Worm (Caenorhabditis elegans) whole organism, L4 larva: Measurements from ENCODE around the gene sups-1.
A peak's percentile ranks its signal among the peaks of the same experiment; 100 is the strongest.

ENCODE experiments used
- D1046.2 ChIP-seq: fragments of 200-800 bp; sonication (Bioruptor generic); IDR thresholded peaks from 2 replicates; pipeline ENCODE4 v1.3.6; 2022; ENCODE audit warnings: missing genetic modification characterization, missing compliant biosample characterization
- T20F7.1 ChIP-seq: fragments of 200-800 bp; sonication (Bioruptor generic); optimal IDR thresholded peaks from 2 replicates; lab custom pipeline; 2018; ENCODE audit warnings: mild to moderate bottlenecking, missing genetic modification characterization, missing compliant biosample characterization
- T26A8.4 ChIP-seq: fragments of 200-800 bp; sonication (Bioruptor generic); IDR thresholded peaks from 2 replicates; pipeline ENCODE4 v1.3.6; 2022; ENCODE audit warnings: missing genetic modification characterization, missing compliant biosample characterization
- Y105C5A.15 ChIP-seq: fragments of 200-800 bp; sonication (Bioruptor generic); IDR thresholded peaks from 2 replicates; pipeline ENCODE4 v1.3.6; 2022; ENCODE audit warnings: missing genetic modification characterization, missing compliant biosample characterization
- ZK337.2 ChIP-seq: fragments of 200-800 bp; sonication (Bioruptor generic); IDR thresholded peaks from 2 replicates; pipeline ENCODE4 v1.3.6; 2022; ENCODE audit warnings: missing genetic modification reagents, missing genetic modification characterization, missing compliant biosample characterization
- ceh-28 ChIP-seq: fragments of 150-350 bp; optimal IDR thresholded peaks from 2 replicates; lab custom pipeline; 2014; ENCODE audit warnings: missing biosample characterization, missing genetic modification reagents, missing genetic modification characterization
- ceh-44 ChIP-seq: fragments of 200-800 bp; sonication (Bioruptor generic); IDR thresholded peaks from 2 replicates; pipeline ENCODE4 v1.3.6; 2022; ENCODE audit warnings: missing genetic modification reagents, missing genetic modification characterization, missing compliant biosample characterization
- ceh-62 ChIP-seq: sonication (generic microtip); optimal IDR thresholded peaks from 2 replicates; lab custom pipeline; 2017; ENCODE audit warnings: missing biosample characterization, missing genetic modification characterization
- cey-2 ChIP-seq: sonication (generic microtip); optimal IDR thresholded peaks from 3 replicates; lab custom pipeline; 2017; ENCODE audit warnings: missing genetic modification characterization, mild to moderate bottlenecking, missing compliant biosample characterization, antibody characterized with exemption, borderline replicate concordance; ENCODE audit not compliant: insufficient read depth
- daf-12 ChIP-seq: fragments of 150-350 bp; optimal IDR thresholded peaks from 2 replicates; lab custom pipeline; 2014; ENCODE audit warnings: missing biosample characterization, missing genetic modification reagents, missing genetic modification characterization
- dmd-6 ChIP-seq: fragments of 200-800 bp; sonication (Bioruptor generic); IDR thresholded peaks from 2 replicates; pipeline ENCODE4 v1.3.6; 2022; ENCODE audit warnings: missing genetic modification reagents, missing genetic modification characterization, missing compliant biosample characterization
- dmd-8 ChIP-seq: fragments of 200-800 bp; sonication (Bioruptor generic); IDR thresholded peaks from 2 replicates; pipeline ENCODE4 v1.3.6; 2022; ENCODE audit warnings: missing genetic modification characterization, missing compliant biosample characterization
- duxl-1 ChIP-seq: sonication (generic microtip); optimal IDR thresholded peaks from 2 replicates; lab custom pipeline; 2016; ENCODE audit warnings: mild to moderate bottlenecking, missing genetic modification characterization, moderate library complexity, missing compliant biosample characterization; ENCODE audit not compliant: poor library complexity
- dve-1 ChIP-seq: sonication (generic microtip); optimal IDR thresholded peaks from 2 replicates; lab custom pipeline; 2017; ENCODE audit warnings: antibody characterized with exemption, mild to moderate bottlenecking, missing genetic modification characterization, missing compliant biosample characterization; ENCODE audit not compliant: insufficient read depth
- egl-27 ChIP-seq: sonication (generic microtip); optimal IDR thresholded peaks from 3 replicates; lab custom pipeline; 2017; ENCODE audit warnings: missing biosample characterization, missing genetic modification reagents, missing genetic modification characterization
- egl-43 ChIP-seq: fragments of 200-800 bp; sonication (Bioruptor generic); IDR thresholded peaks from 2 replicates; pipeline ENCODE4 v1.3.6; 2022; ENCODE audit warnings: missing genetic modification reagents, missing genetic modification characterization, missing compliant biosample characterization
- hif-1 ChIP-seq, 2 experiments: sonication (generic microtip); optimal IDR thresholded peaks; 2 replicates each; lab custom pipeline; 2016 to 2017; ENCODE audit warnings: missing compliant biosample characterization in 2 of 2, missing genetic modification characterization in 2 of 2, missing genetic modification reagents in 2 of 2, missing genotype in 2 of 2, mild to moderate bottlenecking in 1 of 2
- hlh-11 ChIP-seq: fragments of 200-800 bp; sonication (Bioruptor generic); optimal IDR thresholded peaks from 2 replicates; lab custom pipeline; 2018; ENCODE audit warnings: mild to moderate bottlenecking, missing genetic modification characterization, missing compliant biosample characterization
- lin-13 ChIP-seq: fragments of 150-350 bp; optimal IDR thresholded peaks from 2 replicates; lab custom pipeline; 2014; ENCODE audit warnings: missing biosample characterization, missing genetic modification reagents, missing genetic modification characterization
- lin-29 ChIP-seq: fragments of 200-800 bp; sonication (Bioruptor generic); IDR thresholded peaks from 2 replicates; pipeline ENCODE4 v1.3.6; 2022; ENCODE audit warnings: missing genetic modification reagents, missing genetic modification characterization, missing compliant biosample characterization
- lin-38 ChIP-seq: fragments of 200-800 bp; sonication (Bioruptor generic); IDR thresholded peaks from 2 replicates; pipeline ENCODE4 v1.3.6; 2022; ENCODE audit warnings: missing genetic modification reagents, missing genetic modification characterization, missing compliant biosample characterization
- lin-39 ChIP-seq: fragments of 150-350 bp; optimal IDR thresholded peaks from 2 replicates; lab custom pipeline; 2014; ENCODE audit warnings: missing biosample characterization, missing genetic modification reagents, missing genetic modification characterization
- madf-9 ChIP-seq: fragments of 200-800 bp; sonication (Bioruptor generic); conservative IDR thresholded peaks from 2 replicates; pipeline ENCODE4 v1.3.6; 2022; ENCODE audit warnings: missing genetic modification reagents, missing genetic modification characterization, missing compliant biosample characterization
- mdl-1 ChIP-seq, 2 experiments: fragments of 150-350 bp in 1 of 2; sonication (generic microtip) in 1 of 2; optimal IDR thresholded peaks; 2 replicates each; lab custom pipeline; 2014 to 2017; ENCODE audit warnings: missing biosample characterization in 2 of 2, missing genetic modification characterization in 2 of 2
- mes-2 ChIP-seq: sonication (generic microtip); optimal IDR thresholded peaks from 2 replicates; lab custom pipeline; 2016; ENCODE audit warnings: missing genotype, mild to moderate bottlenecking, missing genetic modification characterization, missing compliant biosample characterization; ENCODE audit not compliant: poor library complexity, severe bottlenecking
- nhr-10 ChIP-seq: fragments of 150-350 bp; optimal IDR thresholded peaks from 2 replicates; lab custom pipeline; 2014; ENCODE audit warnings: missing biosample characterization, missing genetic modification characterization
- nhr-11 ChIP-seq: fragments of 150-350 bp; optimal IDR thresholded peaks from 2 replicates; lab custom pipeline; 2014; ENCODE audit warnings: missing biosample characterization, missing genetic modification characterization
- nhr-111 ChIP-seq: fragments of 200-800 bp; sonication (Bioruptor generic); optimal IDR thresholded peaks from 2 replicates; lab custom pipeline; 2018; ENCODE audit warnings: mild to moderate bottlenecking, missing genetic modification characterization, missing compliant biosample characterization
- nhr-237 ChIP-seq: sonication (generic microtip); optimal IDR thresholded peaks from 2 replicates; lab custom pipeline; 2017; ENCODE audit warnings: missing biosample characterization, missing genetic modification characterization
- nhr-28 ChIP-seq: fragments of 150-350 bp; optimal IDR thresholded peaks from 2 replicates; lab custom pipeline; 2014; ENCODE audit warnings: missing biosample characterization, missing genetic modification characterization
- nhr-42 ChIP-seq: fragments of 200-800 bp; sonication (Bioruptor generic); IDR thresholded peaks from 2 replicates; pipeline ENCODE4 v1.3.6; 2022; ENCODE audit warnings: missing genetic modification characterization, missing compliant biosample characterization
- nhr-48 ChIP-seq: sonication (generic microtip); optimal IDR thresholded peaks from 2 replicates; lab custom pipeline; 2016; ENCODE audit warnings: mild to moderate bottlenecking, missing genetic modification characterization, missing compliant biosample characterization
- pqm-1 ChIP-seq: sonication (generic microtip); optimal IDR thresholded peaks from 2 replicates; lab custom pipeline; 2017; ENCODE audit warnings: missing biosample characterization, missing genetic modification characterization
- rbr-2 ChIP-seq: sonication (generic microtip); optimal IDR thresholded peaks from 2 replicates; lab custom pipeline; 2016; ENCODE audit warnings: missing genotype, missing genetic modification characterization, missing compliant biosample characterization
- saeg-2 ChIP-seq: fragments of 200-800 bp; sonication (Bioruptor generic); IDR thresholded peaks from 2 replicates; pipeline ENCODE4 v1.3.6; 2022; ENCODE audit warnings: missing genetic modification reagents, missing genetic modification characterization, missing compliant biosample characterization
- sdz-12 ChIP-seq: fragments of 200-800 bp; sonication (Bioruptor generic); optimal IDR thresholded peaks from 2 replicates; lab custom pipeline; 2018; ENCODE audit warnings: mild to moderate bottlenecking, missing genetic modification characterization, missing compliant biosample characterization
- skn-1 ChIP-seq: fragments of 150-350 bp; optimal IDR thresholded peaks from 2 replicates; lab custom pipeline; 2014; ENCODE audit warnings: missing biosample characterization, missing genetic modification characterization
- snpc-4 ChIP-seq: fragments of 150-350 bp; optimal IDR thresholded peaks from 2 replicates; lab custom pipeline; 2014; ENCODE audit warnings: missing biosample characterization, missing genetic modification characterization
- spr-3 ChIP-seq: fragments of 200-800 bp; sonication (Bioruptor generic); optimal IDR thresholded peaks from 2 replicates; lab custom pipeline; 2018; ENCODE audit warnings: mild to moderate bottlenecking, missing genetic modification characterization, missing compliant biosample characterization
- tra-1 ChIP-seq: fragments of 200-800 bp; sonication (Bioruptor generic); IDR thresholded peaks from 2 replicates; pipeline ENCODE4 v1.3.6; 2022; ENCODE audit warnings: missing genetic modification reagents, missing genetic modification characterization, missing compliant biosample characterization
- unc-39 ChIP-seq: sonication (generic microtip); optimal IDR thresholded peaks from 2 replicates; lab custom pipeline; 2017; ENCODE audit warnings: missing biosample characterization, missing genetic modification characterization
- unc-62 ChIP-seq, 3 experiments: fragments of 150-350 bp in 1 of 3; sonication (generic microtip); optimal IDR thresholded peaks in 2 of 3; peaks in 1 of 3; 1 replicate in 1 of 3; 2 replicates in 2 of 3; lab custom pipeline; 2014 to 2017; ENCODE audit warnings: missing biosample characterization in 3 of 3, missing genetic modification characterization in 3 of 3, missing genetic modification reagents in 3 of 3, missing genotype in 1 of 3
- vab-7 ChIP-seq: fragments of 200-800 bp; sonication (Bioruptor generic); IDR thresholded peaks from 2 replicates; pipeline ENCODE4 v1.3.6; 2022; ENCODE audit warnings: missing genetic modification reagents, missing genetic modification characterization, missing compliant biosample characterization
- ztf-11 ChIP-seq: fragments of 150-350 bp; optimal IDR thresholded peaks from 2 replicates; lab custom pipeline; 2014; ENCODE audit warnings: missing biosample characterization, missing genetic modification characterization

sups-1 gene

DNA sequence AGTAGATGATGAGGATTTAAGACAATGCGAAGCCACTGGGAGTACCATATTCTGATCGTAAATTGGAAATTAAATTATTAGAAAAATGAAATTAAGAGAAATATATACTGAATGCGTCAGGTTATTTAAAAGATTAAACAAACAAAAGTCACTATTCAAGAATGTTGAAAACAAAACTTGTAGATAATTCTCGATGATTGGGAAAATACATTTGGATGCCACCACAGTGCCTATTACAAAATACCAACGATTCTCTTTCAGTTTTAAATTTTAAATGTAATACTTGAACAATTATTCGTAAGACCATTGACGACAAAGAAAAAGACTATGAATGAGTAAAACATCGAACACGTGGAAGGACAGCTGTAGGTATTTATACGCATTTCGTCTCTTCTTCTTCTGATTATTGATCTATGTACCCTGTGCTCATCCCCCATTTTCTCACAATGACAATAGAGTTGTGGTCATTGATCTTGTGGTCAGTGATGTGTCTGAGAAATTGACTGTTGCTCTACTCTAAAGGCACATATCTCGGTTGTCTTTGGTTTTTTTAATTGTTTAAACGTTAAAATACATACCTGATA, 16.0 kb downstream of the sups-1 start, which contains the start of gene C09B8.4:
Gene C09B8.4 (minus strand): TSS at position 51 of the 584 bp plus-strand sequence.
- TF ChIP-seq dve-1, result peak; percentile 36
- no peak for TF ChIP-seq unc-39

DNA sequence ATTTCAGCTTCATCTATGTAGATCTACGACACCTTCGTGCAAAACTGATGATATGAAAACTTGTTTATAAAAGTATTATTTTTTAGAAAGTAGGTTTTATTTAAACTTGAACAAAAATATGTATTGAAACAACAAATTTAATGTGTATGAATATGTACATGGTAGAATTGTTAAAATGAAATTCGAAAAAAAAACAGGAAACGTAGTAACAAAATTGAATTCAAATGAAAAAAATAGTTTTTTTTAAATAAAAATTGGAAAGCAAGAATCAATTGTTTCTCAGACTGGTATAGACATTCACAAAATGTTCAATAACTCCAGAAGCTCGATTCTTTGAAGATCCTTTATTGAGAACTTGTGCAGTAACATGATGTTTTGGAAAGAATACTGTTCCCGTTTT, 16.8 kb downstream of the sups-1 start:
- TF ChIP-seq saeg-2 (GFP tag; lab: Robert Waterston, UW) (no peak), unc-62 (GFP tag; optimal IDR thresholded peaks at IDR 0.05 in 1 of 2; lab: Kevin White, UChicago) (peak in 1 of 2 experiments; percentile 90), unc-62 (tag; optimal IDR thresholded peaks at IDR 0.05; lab: Kevin White, UChicago) (no peak)

ce11 chrX:6022469-6022868, 18.5 kb downstream of the sups-1 start, which contains the start of gene lelo-3:
Gene lelo-3, minus strand, starts transcription at chrX:6022569.
- no peak for TF ChIP-seq sdz-12
- TF ChIP-seq lin-29 (GFP tag; lab: Robert Waterston, UW), result no peak
- no peak for TF ChIP-seq nhr-11
- no peak for TF ChIP-seq snpc-4 (tag; lab: Kevin White, UChicago)
- TF ChIP-seq spr-3 (GFP tag; lab: Kevin White, UChicago), result no peak
- TF ChIP-seq D1046.2 (GFP tag; lab: Robert Waterston, UW), result no peak
- TF ChIP-seq egl-43 (GFP tag; lab: Robert Waterston, UW), result no peak
- TF ChIP-seq dmd-8 (GFP tag; lab: Robert Waterston, UW), result no peak
- no peak for TF ChIP-seq lin-39 (tag; lab: Kevin White, UChicago)
- no peak for TF ChIP-seq cey-2 (tag; lab: Kevin White, UChicago)
- TF ChIP-seq duxl-1 (tag; lab: Kevin White, UChicago), result no peak
- no peak for TF ChIP-seq nhr-10 (tag; lab: Kevin White, UChicago)
- no peak for TF ChIP-seq pqm-1 (tag; lab: Kevin White, UChicago)
- no peak for TF ChIP-seq madf-9 (GFP tag; lab: Robert Waterston, UW)
- TF ChIP-seq nhr-111, result no peak
- no peak for TF ChIP-seq ZK337.2 (GFP tag; lab: Robert Waterston, UW)
- TF ChIP-seq ceh-62 (tag; lab: Kevin White, UChicago), result no peak
- TF ChIP-seq rbr-2 (tag; lab: Kevin White, UChicago), result no peak
- TF ChIP-seq skn-1 (tag; lab: Kevin White, UChicago), result no peak
- no peak for TF ChIP-seq ceh-44 (GFP tag; lab: Robert Waterston, UW)

ce11 chrX:6024977-6025376, 21.0 kb downstream of the sups-1 start:
- TF ChIP-seq egl-27 (tag; lab: Kevin White, UChicago) (no peak), mes-2 (tag; lab: Kevin White, UChicago) (no peak), ztf-11 (tag; lab: Kevin White, UChicago) (no peak), pqm-1 (tag; lab: Kevin White, UChicago) (peak; percentile 30), daf-12 (tag; lab: Kevin White, UChicago) (no peak), lin-13 (GFP tag; lab: Kevin White, UChicago) (no peak), saeg-2 (GFP tag; lab: Robert Waterston, UW) (no peak), hif-1 (tag; optimal IDR thresholded peaks at IDR 0.05; lab: Kevin White, UChicago) (no peak), vab-7 (GFP tag; lab: Robert Waterston, UW) (no peak), nhr-42 (GFP tag; lab: Robert Waterston, UW) (no peak), Y105C5A.15 (no peak), hlh-11 (peak; percentile 82), mdl-1 (tag; optimal IDR thresholded peaks at IDR 0.05; lab: Kevin White, UChicago) (peak in 1 of 2 experiments; percentile 6), tra-1 (peak; percentile 39; the same call in 1 of the 2 replicates), nhr-28 (tag; lab: Kevin White, UChicago) (peak; percentile 38), nhr-237 (tag; lab: Kevin White, UChicago) (no peak), lin-38 (no peak), T26A8.4 (GFP tag; lab: Robert Waterston, UW) (no peak), ceh-44 (GFP tag; lab: Robert Waterston, UW) (no peak), nhr-11 (no peak), rbr-2 (tag; lab: Kevin White, UChicago) (no peak), snpc-4 (tag; lab: Kevin White, UChicago) (no peak), T20F7.1 (GFP tag; lab: Kevin White, UChicago) (no peak), ceh-28 (tag; lab: Kevin White, UChicago) (no peak), dmd-6 (GFP tag; lab: Robert Waterston, UW) (peak; percentile 82), nhr-48 (tag; lab: Kevin White, UChicago) (peak; percentile 67)
